Worm (Caenorhabditis elegans) whole organism, young adult: ENCODE data around the gene srz-5.

Source experiments
- B0261.1 ChIP-seq: sonication (generic microtip); optimal IDR thresholded peaks from 2 replicates; lab custom pipeline; 2016; ENCODE audit warnings: mild to moderate bottlenecking, missing genetic modification characterization, moderate library complexity, missing compliant biosample characterization
- C17E4.6 ChIP-seq: fragments of 200-800 bp; sonication (Bioruptor generic); IDR thresholded peaks from 2 replicates; pipeline ENCODE4 v1.3.6; 2022; ENCODE audit warnings: missing genetic modification reagents, missing genetic modification characterization, missing compliant biosample characterization
- F37B4.10 ChIP-seq: fragments of 200-800 bp; sonication (Bioruptor generic); IDR thresholded peaks from 2 replicates; pipeline ENCODE4 v1.3.6; 2022; ENCODE audit warnings: missing genetic modification characterization, missing compliant biosample characterization
- K12H6.12 ChIP-seq: fragments of 200-800 bp; sonication (Bioruptor generic); optimal IDR thresholded peaks from 2 replicates; lab custom pipeline; 2018; ENCODE audit warnings: mild to moderate bottlenecking, missing genetic modification characterization, missing compliant biosample characterization
- efl-1 ChIP-seq: fragments of 150-350 bp; optimal IDR thresholded peaks from 2 replicates; lab custom pipeline; 2014; ENCODE audit warnings: missing biosample characterization, missing genetic modification reagents, missing genetic modification characterization
- lsl-1 ChIP-seq: fragments of 200-800 bp; sonication (Bioruptor generic); optimal IDR thresholded peaks from 2 replicates; lab custom pipeline; 2018; ENCODE audit warnings: mild to moderate bottlenecking, missing genetic modification characterization, moderate library complexity, missing compliant biosample characterization
- madf-10 ChIP-seq: sonication (generic microtip); optimal IDR thresholded peaks from 2 replicates; lab custom pipeline; 2016; ENCODE audit warnings: mild to moderate bottlenecking, missing genetic modification characterization, missing compliant biosample characterization
- madf-3 ChIP-seq: fragments of 200-800 bp; sonication (Bioruptor generic); IDR thresholded peaks from 2 replicates; pipeline ENCODE4 v1.3.6; 2022; ENCODE audit warnings: missing genetic modification reagents, missing genetic modification characterization, missing compliant biosample characterization
- snpc-3.4 ChIP-seq: sonication (generic microtip); optimal IDR thresholded peaks from 2 replicates; lab custom pipeline; 2017; ENCODE audit warnings: missing genetic modification characterization, mild to moderate bottlenecking, missing compliant biosample characterization, antibody characterized with exemption, moderate library complexity, missing genotype, missing genetic modification reagents
- unc-62 ChIP-seq: fragments of 150-350 bp; optimal IDR thresholded peaks from 2 replicates; lab custom pipeline; 2014; ENCODE audit warnings: missing biosample characterization, missing genetic modification reagents, missing genetic modification characterization

DNA sequence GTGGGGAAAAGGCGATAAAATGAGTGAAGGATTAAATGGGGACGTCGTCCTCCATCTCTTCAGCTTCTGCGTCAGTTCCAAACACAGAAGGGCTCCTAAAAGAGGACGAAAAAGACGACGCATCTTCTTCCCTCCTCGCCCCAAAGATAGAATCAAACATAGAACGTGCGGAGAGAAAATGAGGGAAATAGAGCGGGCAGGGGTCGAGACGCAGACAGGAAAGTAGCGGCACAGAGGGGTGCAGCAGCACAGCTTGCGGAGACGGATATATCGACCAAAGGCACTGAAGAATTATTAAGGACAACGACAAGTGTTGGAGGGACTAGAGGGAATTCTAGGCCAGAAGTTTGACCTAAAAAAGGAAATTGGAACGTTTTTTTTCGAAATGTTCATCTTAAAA is 32.8 kb upstream of the srz-5 start:
- no peak for TF ChIP-seq B0261.1 (tag; lab: Kevin White, UChicago)
- TF ChIP-seq unc-62 (GFP tag; lab: Kevin White, UChicago), result no peak
- no peak for TF ChIP-seq C17E4.6 (GFP tag; lab: Robert Waterston, UW)
- TF ChIP-seq K12H6.12 (tag; lab: Kevin White, UChicago), result no peak
- TF ChIP-seq madf-3 (GFP tag; lab: Robert Waterston, UW), result no peak
- no peak for TF ChIP-seq efl-1 (GFP tag; lab: Kevin White, UChicago)
- TF ChIP-seq snpc-3.4 (tag; lab: Kevin White, UChicago), result no peak
- TF ChIP-seq F37B4.10 (GFP tag; lab: Robert Waterston, UW), result no peak
- TF ChIP-seq madf-10 (tag; lab: Kevin White, UChicago), result no peak
- no peak for TF ChIP-seq lsl-1 (GFP tag; lab: Kevin White, UChicago)
